Fruit fly (Drosophila melanogaster) whole organism, pupa: ENCODE measurements around the gene CG33282.

Source experiments
- CG10348 ChIP-seq: fragments of 200-800 bp; sonication (Bioruptor generic); IDR thresholded peaks from 2 replicates; pipeline ENCODE4 v1.3.6; 2022; ENCODE audit warnings: missing biosample characterization, missing genetic modification characterization
- CG12605 ChIP-seq: fragments of 200-800 bp; sonication (Bioruptor generic); IDR thresholded peaks from 2 replicates; pipeline ENCODE4 v1.3.6; 2022; ENCODE audit warnings: missing biosample characterization, missing genetic modification characterization
- CG13204 ChIP-seq: fragments of 200-800 bp; sonication (Bioruptor generic); optimal IDR thresholded peaks from 2 replicates; lab custom pipeline; 2018; ENCODE audit warnings: missing biosample characterization, mild to moderate bottlenecking, missing genetic modification characterization, moderate library complexity
- CG14655 ChIP-seq: fragments of 200-800 bp; sonication (Bioruptor generic); optimal IDR thresholded peaks from 3 replicates; lab custom pipeline; 2017; ENCODE audit warnings: mild to moderate bottlenecking, missing biosample characterization, missing genetic modification reagents, missing genetic modification characterization
- CG15710 ChIP-seq: fragments of 200-800 bp; sonication (Bioruptor generic); optimal IDR thresholded peaks from 2 replicates; lab custom pipeline; 2018; ENCODE audit warnings: missing biosample characterization, mild to moderate bottlenecking, missing genetic modification characterization, moderate library complexity
- CG17806 ChIP-seq: fragments of 200-800 bp; sonication (Bioruptor generic); optimal IDR thresholded peaks from 2 replicates; lab custom pipeline; 2018; ENCODE audit warnings: missing biosample characterization, mild to moderate bottlenecking, missing genetic modification characterization, moderate library complexity
- CG32121 ChIP-seq: fragments of 200-800 bp; sonication (Bioruptor generic); IDR thresholded peaks from 2 replicates; pipeline ENCODE4 v1.3.6; 2022; ENCODE audit warnings: missing biosample characterization, missing genetic modification characterization
- CG34367 ChIP-seq: fragments of 200-800 bp; sonication (Bioruptor generic); optimal IDR thresholded peaks from 2 replicates; lab custom pipeline; 2018; ENCODE audit warnings: missing biosample characterization, mild to moderate bottlenecking, missing genetic modification characterization
- CG4496 ChIP-seq: fragments of 200-800 bp; sonication (Bioruptor generic); IDR thresholded peaks from 3 replicates; pipeline ENCODE4 v1.3.6; 2022; ENCODE audit warnings: missing biosample characterization, missing genetic modification characterization
- CG8159 ChIP-seq: fragments of 200-800 bp; sonication (Bioruptor generic); optimal IDR thresholded peaks from 3 replicates; lab custom pipeline; 2018; ENCODE audit warnings: missing biosample characterization, mild to moderate bottlenecking, missing genetic modification characterization, moderate library complexity
- CG8301 ChIP-seq: fragments of 200-800 bp; sonication (Bioruptor generic); optimal IDR thresholded peaks from 2 replicates; lab custom pipeline; 2018; ENCODE audit warnings: missing biosample characterization, mild to moderate bottlenecking, missing genetic modification characterization
- CG9948 ChIP-seq: fragments of 200-800 bp; sonication (Bioruptor generic); optimal IDR thresholded peaks from 2 replicates; lab custom pipeline; 2018; ENCODE audit warnings: missing biosample characterization, mild to moderate bottlenecking, missing genetic modification characterization, moderate library complexity
- D1 ChIP-seq: fragments of 200-800 bp; sonication (Bioruptor generic); optimal IDR thresholded peaks from 2 replicates; lab custom pipeline; 2018; ENCODE audit warnings: missing biosample characterization, mild to moderate bottlenecking, missing genetic modification characterization, moderate library complexity
- EcR ChIP-seq: fragments of 200-800 bp; sonication (Bioruptor generic); optimal IDR thresholded peaks from 3 replicates; lab custom pipeline; 2019; ENCODE audit warnings: missing biosample characterization, missing genetic modification characterization, mild to moderate bottlenecking, moderate library complexity, missing genetic modification reagents
- Ets98B ChIP-seq: fragments of 200-800 bp; sonication (Bioruptor generic); IDR thresholded peaks from 2 replicates; pipeline ENCODE4 v1.3.6; 2022; ENCODE audit warnings: missing biosample characterization, missing genetic modification characterization
- Pif1A ChIP-seq: fragments of 200-800 bp; sonication (Bioruptor generic); optimal IDR thresholded peaks from 3 replicates; lab custom pipeline; 2016; ENCODE audit warnings: missing biosample characterization, missing genetic modification characterization
- Pif1B ChIP-seq: fragments of 200-800 bp; sonication (Bioruptor generic); optimal IDR thresholded peaks from 3 replicates; lab custom pipeline; 2016; ENCODE audit warnings: missing biosample characterization, missing genetic modification characterization
- Snoo ChIP-seq: fragments of 200-800 bp; sonication (Bioruptor generic); optimal IDR thresholded peaks from 3 replicates; lab custom pipeline; 2017; ENCODE audit warnings: missing biosample characterization, mild to moderate bottlenecking, missing genetic modification characterization, inconsistent platforms
- fd96Ca ChIP-seq: fragments of 200-800 bp; sonication (Bioruptor generic); IDR thresholded peaks from 3 replicates; pipeline ENCODE4 v1.3.6; 2022; ENCODE audit warnings: missing biosample characterization, missing genetic modification characterization
- gl ChIP-seq: fragments of 200-800 bp; sonication (Bioruptor generic); optimal IDR thresholded peaks from 2 replicates; lab custom pipeline; 2018; ENCODE audit warnings: missing biosample characterization, mild to moderate bottlenecking, missing genetic modification characterization
- rn ChIP-seq: fragments of 200-800 bp; sonication (Bioruptor generic); IDR thresholded peaks from 2 replicates; pipeline ENCODE4 v1.3.6; 2022; ENCODE audit warnings: missing biosample characterization, missing genetic modification characterization

The CG33282 gene

DNA sequence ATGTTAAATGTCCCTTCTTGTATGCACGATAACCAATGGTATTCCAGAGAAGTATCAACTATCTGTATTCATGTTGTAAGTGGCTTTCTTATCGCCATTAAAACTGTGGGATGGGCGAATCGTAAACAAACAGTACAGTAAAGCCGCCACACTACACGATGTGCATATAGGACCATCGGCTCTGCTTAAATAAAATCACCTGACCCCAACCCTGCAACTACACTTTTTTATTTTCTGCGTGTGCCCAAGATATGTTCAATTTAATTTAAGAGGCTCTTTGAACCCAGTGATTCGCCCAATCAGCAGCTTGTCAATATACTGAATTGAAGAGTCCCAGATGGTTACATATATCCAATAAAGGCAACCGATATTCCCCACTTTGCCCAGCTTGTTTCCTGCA, 27.9 kb upstream of the CG33282 start:
- no peak for TF ChIP-seq Snoo
- no peak for TF ChIP-seq D1
- peak; percentile 26 for TF ChIP-seq CG9948
- TF ChIP-seq CG13204 (GFP tag; lab: Kevin White, UChicago) = no peak
- peak; percentile 26 for TF ChIP-seq CG8301 (tag; lab: Kevin White, UChicago)
- no peak for TF ChIP-seq CG10348 (GFP tag; lab: Robert Waterston, UW)
- TF ChIP-seq fd96Ca (GFP tag; lab: Robert Waterston, UW) = 0 out of 3 replicates have a peak, but pooled peaks have one; percentile 36
- TF ChIP-seq CG4496 (GFP tag; lab: Robert Waterston, UW) = no peak
- TF ChIP-seq gl (tag; lab: Kevin White, UChicago) = peak; percentile 40
- TF ChIP-seq CG32121 (GFP tag; lab: Robert Waterston, UW) = no peak
- TF ChIP-seq EcR (GFP tag; lab: Kevin White, UChicago) = no peak
- TF ChIP-seq CG15710 (tag; lab: Kevin White, UChicago) = peak; percentile 50
- peak; percentile 17 for TF ChIP-seq Pif1A
- TF ChIP-seq CG17806 (tag; lab: Kevin White, UChicago) = peak; percentile 33
- TF ChIP-seq CG14655 = peak; percentile 46
- peak; percentile 14; the same call in 1 of the 2 replicates for TF ChIP-seq Ets98B (GFP tag; lab: Robert Waterston, UW)
- TF ChIP-seq CG12605 (GFP tag; lab: Robert Waterston, UW) = no peak
- peak; percentile 8 for TF ChIP-seq Pif1B (GFP tag; lab: Kevin White, UChicago)
- no peak for TF ChIP-seq CG34367 (tag; lab: Kevin White, UChicago)
- no peak for TF ChIP-seq rn
- peak; percentile 34 for TF ChIP-seq CG8159

DNA sequence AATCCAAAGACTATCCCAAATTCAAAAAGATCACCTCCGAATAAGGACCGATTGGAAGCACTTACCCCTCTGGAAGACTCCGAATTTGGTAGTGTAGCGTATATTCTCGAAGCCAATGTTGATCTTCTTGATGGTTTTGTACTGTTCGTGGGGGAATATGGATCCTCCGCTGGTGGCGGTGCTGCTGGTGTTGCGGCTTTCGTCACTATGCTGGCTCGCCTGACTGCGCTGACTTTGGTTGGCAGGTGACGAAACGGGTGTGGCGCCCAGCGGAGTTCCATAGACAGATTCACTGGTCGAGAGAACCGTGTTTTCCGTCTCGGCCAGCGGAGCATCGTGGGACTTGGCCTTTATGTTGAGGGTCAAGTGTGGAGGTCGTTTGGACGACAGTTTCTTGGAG, 26.6 kb upstream of the CG33282 start:
- TF ChIP-seq CG10348 (GFP tag; lab: Robert Waterston, UW) (no peak), CG9948 (no peak), CG14655 (no peak), EcR (GFP tag; lab: Kevin White, UChicago) (no peak), D1 (no peak), CG8301 (tag; lab: Kevin White, UChicago) (no peak), Ets98B (GFP tag; lab: Robert Waterston, UW) (no peak), rn (no peak), CG34367 (tag; lab: Kevin White, UChicago) (no peak), CG13204 (GFP tag; lab: Kevin White, UChicago) (no peak), CG12605 (GFP tag; lab: Robert Waterston, UW) (no peak), CG15710 (tag; lab: Kevin White, UChicago) (no peak), fd96Ca (GFP tag; lab: Robert Waterston, UW) (no peak), CG4496 (GFP tag; lab: Robert Waterston, UW) (no peak), CG32121 (GFP tag; lab: Robert Waterston, UW) (no peak), Pif1B (GFP tag; lab: Kevin White, UChicago) (no peak), CG8159 (no peak)

DNA sequence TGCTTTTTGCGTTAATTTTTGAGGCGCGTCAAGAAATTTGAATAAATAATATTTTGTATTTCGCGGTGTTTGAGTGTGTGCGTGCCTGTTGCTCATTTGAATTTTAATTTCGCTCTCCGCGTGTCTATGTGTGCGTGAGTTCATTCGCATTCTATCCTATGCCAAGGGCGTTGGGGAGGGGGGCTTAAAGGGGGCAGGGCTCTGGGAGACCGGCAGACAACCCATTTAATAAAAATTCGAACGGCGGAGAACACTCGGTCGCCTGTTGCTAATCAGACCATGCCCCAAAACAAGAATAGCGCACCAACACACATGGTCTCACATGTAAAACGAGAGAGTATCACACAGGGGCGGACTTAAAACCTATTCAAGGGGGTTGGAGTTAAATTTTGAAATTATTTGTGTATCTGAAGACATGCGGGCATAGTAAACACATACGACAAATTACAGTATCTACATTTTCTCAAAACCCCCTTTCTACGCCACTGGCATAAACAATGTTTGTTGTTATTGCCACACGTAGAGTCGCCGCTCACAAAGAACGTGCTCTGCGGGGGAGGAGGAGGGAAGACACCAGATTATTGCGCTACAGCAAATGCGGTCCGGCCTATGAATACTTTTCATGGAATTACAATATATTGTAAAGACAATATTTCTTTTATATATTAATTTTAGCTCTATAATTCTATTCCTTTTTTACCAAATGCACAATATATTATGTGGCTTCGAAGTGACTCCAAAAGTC, 25.8 kb upstream of the CG33282 start:
- TF ChIP-seq gl (tag; lab: Kevin White, UChicago) = peak; percentile 99
- peak; percentile 100 for TF ChIP-seq CG9948
- peak; percentile 100 for TF ChIP-seq CG17806 (tag; lab: Kevin White, UChicago)
- TF ChIP-seq CG4496 (GFP tag; lab: Robert Waterston, UW) = peak; percentile 100
- peak; percentile 99 for TF ChIP-seq D1
- TF ChIP-seq Ets98B (GFP tag; lab: Robert Waterston, UW) = peak; percentile 100
- TF ChIP-seq CG13204 (GFP tag; lab: Kevin White, UChicago) = peak; percentile 99
- peak; percentile 99 for TF ChIP-seq CG32121 (GFP tag; lab: Robert Waterston, UW)
- TF ChIP-seq CG12605 (GFP tag; lab: Robert Waterston, UW) = peak; percentile 99
- TF ChIP-seq Pif1A = peak; percentile 100
- peak; percentile 94 for TF ChIP-seq EcR (GFP tag; lab: Kevin White, UChicago)
- TF ChIP-seq rn = peak; percentile 99
- TF ChIP-seq CG34367 (tag; lab: Kevin White, UChicago) = peak; percentile 100
- peak; percentile 100 for TF ChIP-seq fd96Ca (GFP tag; lab: Robert Waterston, UW)
- TF ChIP-seq CG14655 = peak; percentile 100
- peak; percentile 100 for TF ChIP-seq CG8301 (tag; lab: Kevin White, UChicago)
- TF ChIP-seq CG10348 (GFP tag; lab: Robert Waterston, UW) = peak; percentile 97
- peak; percentile 100 for TF ChIP-seq Pif1B (GFP tag; lab: Kevin White, UChicago)
- TF ChIP-seq CG15710 (tag; lab: Kevin White, UChicago) = peak; percentile 100
- peak; percentile 100 for TF ChIP-seq Snoo
- peak; percentile 100 for TF ChIP-seq CG8159

DNA sequence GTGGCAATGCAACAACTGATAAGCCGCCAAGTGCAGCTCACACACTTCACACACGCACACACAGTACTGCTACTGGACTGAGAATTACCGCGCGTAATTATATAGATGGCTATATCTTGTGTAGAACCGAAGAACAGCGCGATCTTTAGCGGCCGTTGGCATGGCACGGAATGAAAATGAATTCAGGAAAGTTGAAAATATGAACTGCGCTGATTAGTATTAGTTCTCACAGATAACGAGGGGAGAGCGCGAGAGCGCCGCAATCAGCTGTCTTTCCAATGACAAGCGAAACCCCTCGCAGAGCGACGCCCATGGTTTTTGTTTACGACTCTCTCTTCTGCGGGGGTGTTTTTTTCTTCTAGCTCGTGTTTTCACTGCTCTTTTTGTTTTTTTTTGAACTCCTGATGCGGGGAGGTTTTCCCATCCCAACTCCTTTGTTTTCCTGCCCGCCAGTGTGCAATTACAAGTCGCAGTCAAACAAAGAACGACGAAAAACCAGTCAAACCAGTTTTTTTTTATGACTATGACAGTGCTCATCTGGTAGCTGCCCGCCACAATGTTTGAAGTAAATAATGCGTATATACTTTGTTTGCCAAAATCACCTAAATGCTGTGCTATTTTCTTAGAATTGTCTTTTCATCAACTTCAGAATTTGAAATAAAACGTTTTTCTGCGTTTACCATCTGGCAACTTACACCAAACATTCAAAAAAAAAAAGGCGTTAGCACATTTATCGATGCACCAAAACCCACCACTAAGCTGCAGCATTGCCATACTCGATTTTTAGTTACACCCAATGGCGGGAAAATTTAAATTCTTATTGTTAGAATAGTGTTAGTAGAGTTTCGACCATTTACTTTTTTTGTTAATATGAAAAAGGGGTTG, 24.5 kb upstream of the CG33282 start, which contains the start of gene CG9663:
Gene CG9663 (minus strand): TSS at position 173 of the 885 bp plus-strand sequence.
- TF ChIP-seq Ets98B (GFP tag; lab: Robert Waterston, UW) (peak; percentile 86), Snoo (peak; percentile 60), D1 (peak; percentile 9), CG15710 (tag; lab: Kevin White, UChicago) (peak; percentile 71), rn (peak; percentile 56), CG8301 (tag; lab: Kevin White, UChicago) (peak; percentile 67), fd96Ca (GFP tag; lab: Robert Waterston, UW) (peak; percentile 73), CG17806 (tag; lab: Kevin White, UChicago) (peak; percentile 53), Pif1B (GFP tag; lab: Kevin White, UChicago) (peak; percentile 58), CG10348 (GFP tag; lab: Robert Waterston, UW) (no peak), CG4496 (GFP tag; lab: Robert Waterston, UW) (peak; percentile 91), CG32121 (GFP tag; lab: Robert Waterston, UW) (peak; percentile 76), CG12605 (GFP tag; lab: Robert Waterston, UW) (peak; percentile 73; the same call in 1 of the 2 replicates), Pif1A (peak; percentile 68), CG14655 (peak; percentile 78), CG8159 (peak; percentile 79), CG13204 (GFP tag; lab: Kevin White, UChicago) (peak; percentile 76), EcR (GFP tag; lab: Kevin White, UChicago) (peak; percentile 72), CG9948 (peak; percentile 53), CG34367 (tag; lab: Kevin White, UChicago) (peak; percentile 47), gl (tag; lab: Kevin White, UChicago) (peak; percentile 83)
- TF ChIP-seq, all 21 proteins: peak for 20
